Fruit fly (Drosophila melanogaster): ENCODE measurements around the gene GIIIspla2.

The GIIIspla2 gene

DNA sequence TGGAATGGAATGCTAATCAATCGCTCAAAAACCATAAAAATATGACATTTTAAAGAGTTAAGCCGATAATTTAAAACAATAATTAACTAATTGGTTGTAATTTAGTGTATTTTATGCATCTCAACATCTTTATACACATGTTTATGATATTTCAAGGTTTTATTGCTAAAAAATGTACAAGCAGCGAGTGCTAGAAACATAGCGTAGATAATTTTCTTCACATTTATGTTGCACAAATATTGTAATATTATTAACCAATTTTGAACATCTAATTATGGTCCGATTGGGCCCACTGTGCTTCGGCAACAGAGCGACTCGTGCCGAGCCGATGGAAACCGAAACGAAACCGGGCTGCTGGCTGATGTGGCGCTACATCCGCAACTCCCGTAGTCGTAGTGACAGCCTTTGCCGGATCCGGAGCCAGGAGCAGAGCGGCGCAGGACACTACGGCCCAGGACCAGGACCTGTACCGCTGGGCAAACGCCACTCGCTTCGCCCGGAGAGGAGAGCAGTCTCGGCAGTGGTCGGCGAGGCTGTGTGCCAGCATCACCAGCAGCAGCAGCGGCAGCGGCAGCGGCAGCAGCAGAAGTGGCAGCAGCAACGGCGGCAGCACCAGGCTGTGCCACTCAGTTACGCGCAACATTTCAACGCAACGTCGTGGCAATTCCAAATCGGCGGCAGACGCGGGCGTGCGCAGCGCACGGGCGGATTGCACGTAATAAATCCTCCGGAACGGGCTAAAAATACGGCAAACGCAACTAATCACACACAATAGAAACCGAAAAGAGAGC, 20.9 kb downstream of the GIIIspla2 start, which contains the start of gene sdt:
TSS of gene sdt (plus strand) at position 385 of the 791 bp plus-strand sequence.
- TF ChIP-seq Hr4 (GFP tag; optimal IDR thresholded peaks at IDR 0.05) (no peak), net (GFP tag; optimal IDR thresholded peaks at IDR 0.05) (peak; percentile 11), ss (GFP tag; optimal IDR thresholded peaks at IDR 0.05) (peak in 1 of 2 experiments; percentile 48), achi (GFP tag; optimal IDR thresholded peaks at IDR 0.05) (no peak), CG15336 (GFP tag; IDR thresholded peaks at IDR 0.05) (no peak), Hr38 (GFP tag; optimal IDR thresholded peaks at IDR 0.05) (no peak), CG6276 (GFP tag; optimal IDR thresholded peaks at IDR 0.05) (no peak), vri (GFP tag; optimal IDR thresholded peaks at IDR 0.05) (no peak), Eip78C (GFP tag) (peak; percentile 75), svp (GFP tag) (peak; percentile 70), dac (GFP tag; optimal IDR thresholded peaks at IDR 0.05) (no peak), Sox15 (GFP tag; optimal IDR thresholded peaks at IDR 0.05) (no peak), Ets96B (tag; optimal IDR thresholded peaks at IDR 0.05) (no peak), CG11902 (GFP tag; optimal IDR thresholded peaks at IDR 0.05) (no peak), OdsH (GFP tag; optimal IDR thresholded peaks at IDR 0.05) (no peak), Ets21C (GFP tag; optimal IDR thresholded peaks at IDR 0.05) (no peak), fd85E (GFP tag; optimal IDR thresholded peaks at IDR 0.05) (no peak), CG10669 (GFP tag; optimal IDR thresholded peaks at IDR 0.05) (no peak), CG1621 (tag; optimal IDR thresholded peaks at IDR 0.05) (no peak), cyc (GFP tag; optimal IDR thresholded peaks at IDR 0.05) (no peak), pdm3 (GFP tag; optimal IDR thresholded peaks at IDR 0.05) (no peak), Lpt (GFP tag; optimal IDR thresholded peaks at IDR 0.05) (no peak), Gug (GFP tag; IDR thresholded peaks at IDR 0.05) (no peak), CG32006 (GFP tag; optimal IDR thresholded peaks at IDR 0.05) (peak; percentile 42), acj6 (GFP tag; optimal IDR thresholded peaks at IDR 0.05) (no peak), CG6163 (GFP tag; IDR thresholded peaks at IDR 0.05) (no peak), Sox14 (GFP tag; optimal IDR thresholded peaks at IDR 0.05) (no peak), Eip93F (GFP tag; optimal IDR thresholded peaks at IDR 0.05) (no peak), dsx (GFP tag; optimal IDR thresholded peaks at IDR 0.05; ENCODE audit: poor library complexity, severe bottlenecking) (peak; percentile 10), CG3032 (tag; optimal IDR thresholded peaks at IDR 0.05) (no peak), CG10631 (GFP tag; optimal IDR thresholded peaks at IDR 0.05) (no peak)

- no peak for TF ChIP-seq CG3919 (GFP tag; optimal IDR thresholded peaks at IDR 0.05)
- TF ChIP-seq acj6 (GFP tag; optimal IDR thresholded peaks at IDR 0.05) = no peak
- no peak for TF ChIP-seq Ets21C (GFP tag; optimal IDR thresholded peaks at IDR 0.05)
- TF ChIP-seq Blimp-1 (GFP tag; optimal IDR thresholded peaks at IDR 0.05) = no peak
- TF ChIP-seq Eip93F (GFP tag; optimal IDR thresholded peaks at IDR 0.05) = no peak
- no peak for TF ChIP-seq vri (GFP tag; optimal IDR thresholded peaks at IDR 0.05)
- no peak for TF ChIP-seq Met (GFP tag; optimal IDR thresholded peaks at IDR 0.05)
- no peak for TF ChIP-seq dac (GFP tag; optimal IDR thresholded peaks at IDR 0.05)
- no peak for TF ChIP-seq fkh (GFP tag; optimal IDR thresholded peaks at IDR 0.05)
- TF ChIP-seq spab (GFP tag; optimal IDR thresholded peaks at IDR 0.05) = no peak
- no peak for TF ChIP-seq CG31627 (GFP tag; optimal IDR thresholded peaks at IDR 0.05)
- TF ChIP-seq Eip75B (GFP tag; optimal IDR thresholded peaks at IDR 0.05) = no peak
- TF ChIP-seq CG6276 (GFP tag; optimal IDR thresholded peaks at IDR 0.05) = no peak
- TF ChIP-seq Gug (GFP tag; IDR thresholded peaks at IDR 0.05) = no peak
- TF ChIP-seq Hr39 (GFP tag; optimal IDR thresholded peaks at IDR 0.05) = no peak
Observed at dm6 chrX:8178989-8179388, 21.6 kb downstream of the GIIIspla2 start.

Measured in whole organism, prepupa.